Worm (Caenorhabditis elegans): ENCODE measurements around the gene B0457.2.

B0457.2 gene

DNA sequence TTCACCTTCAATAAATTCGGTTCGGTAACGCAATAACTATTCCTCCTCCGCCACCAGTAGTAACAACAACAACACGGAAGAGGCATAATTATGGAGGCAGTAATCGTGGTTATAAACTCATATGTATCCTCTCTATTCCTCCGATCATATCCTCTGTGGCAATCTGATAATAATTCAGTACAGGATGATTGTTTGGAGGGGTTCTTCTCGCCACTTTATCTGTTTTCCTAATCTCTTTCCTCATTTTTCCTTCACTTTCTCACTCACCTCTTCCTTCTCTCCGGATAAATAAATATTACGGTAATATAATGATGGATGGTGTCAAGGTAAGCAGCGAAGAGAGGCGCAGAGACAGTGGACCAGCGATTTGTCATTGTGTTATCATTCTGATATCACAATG is 35.8 kb downstream of the B0457.2 start:
- TF ChIP-seq nhr-76 (tag; optimal IDR thresholded peaks at IDR 0.05) (no peak), rbr-2 (tag; optimal IDR thresholded peaks at IDR 0.05) (no peak), D1046.2 (GFP tag; IDR thresholded peaks at IDR 0.05) (no peak), Y5F2A.4 (GFP tag; optimal IDR thresholded peaks at IDR 0.05) (no peak), zip-11 (GFP tag; IDR thresholded peaks at IDR 0.05) (no peak), nhr-237 (tag; optimal IDR thresholded peaks at IDR 0.05) (no peak), ZK546.5 (tag; optimal IDR thresholded peaks at IDR 0.05) (no peak), lin-13 (GFP tag; optimal IDR thresholded peaks at IDR 0.05) (no peak), ceh-82 (tag; optimal IDR thresholded peaks at IDR 0.05) (no peak), nhr-6 (tag; optimal IDR thresholded peaks at IDR 0.05) (no peak), F49E8.2 (tag; optimal IDR thresholded peaks at IDR 0.05; ENCODE audit: borderline replicate concordance) (no peak), saeg-2 (GFP tag; IDR thresholded peaks at IDR 0.05) (no peak), attf-4 (tag; optimal IDR thresholded peaks at IDR 0.05) (no peak), skn-1 (tag; optimal IDR thresholded peaks at IDR 0.05) (no peak), nhr-10 (tag; optimal IDR thresholded peaks at IDR 0.05) (no peak)

DNA sequence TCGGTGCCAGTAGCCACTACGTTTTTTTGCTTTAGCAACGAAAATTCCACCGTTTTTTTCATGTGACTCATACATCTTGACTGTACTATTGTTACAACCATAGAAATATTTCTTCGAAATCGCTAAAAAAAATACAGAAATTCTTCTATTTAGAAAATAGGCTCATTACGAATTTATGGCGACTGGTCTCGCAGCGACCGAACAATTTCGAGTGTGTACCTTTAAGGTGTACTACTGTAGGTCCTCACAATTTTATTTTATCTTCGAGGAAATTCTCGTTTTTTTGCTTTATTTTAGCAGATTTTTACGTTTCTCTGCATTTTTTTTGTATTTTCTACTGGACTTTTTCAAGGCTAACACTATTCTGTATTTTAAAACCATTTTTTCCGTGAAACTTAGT is 36.3 kb downstream of the B0457.2 start:
- TF ChIP-seq F49E8.2 (tag; optimal IDR thresholded peaks at IDR 0.05; ENCODE audit: borderline replicate concordance) (peak; percentile 64), lsy-2 (tag; optimal IDR thresholded peaks at IDR 0.05) (peak in 1 of 2 experiments; percentile 34), zfp-2 (tag; optimal IDR thresholded peaks at IDR 0.05) (no peak), daf-19 (GFP tag; conservative IDR thresholded peaks at IDR 0.05) (no peak), madf-5 (GFP tag; IDR thresholded peaks at IDR 0.05) (no peak)

DNA sequence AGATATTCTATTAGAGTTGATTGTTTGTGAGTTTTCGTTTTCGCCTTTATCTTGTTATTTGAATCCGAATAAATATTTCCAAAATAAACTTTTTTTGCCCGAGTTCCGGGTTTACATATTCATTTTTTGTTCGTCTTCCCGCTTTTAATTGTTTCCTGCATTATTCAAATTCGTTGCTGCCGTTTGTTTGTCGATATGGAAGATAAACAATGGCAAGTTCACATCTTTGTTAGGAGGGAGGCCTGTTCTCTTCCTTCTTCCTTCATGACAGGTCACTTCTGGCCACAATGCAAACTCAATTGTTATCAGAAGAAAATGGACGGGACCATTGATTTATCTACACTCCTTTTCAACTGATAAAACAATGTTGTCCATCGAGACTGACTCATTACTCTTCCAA is 36.8 kb downstream of the B0457.2 start:
- TF ChIP-seq ces-1 (GFP tag; optimal IDR thresholded peaks at IDR 0.05) (no peak), unc-62 (GFP tag; optimal IDR thresholded peaks at IDR 0.05 in 1 of 2) (peak in 1 of 2 experiments; percentile 8), unc-62 (tag; optimal IDR thresholded peaks at IDR 0.05) (no peak), daf-16 (GFP tag; optimal IDR thresholded peaks at IDR 0.05) (no peak), daf-16 (tag; optimal IDR thresholded peaks at IDR 0.05) (peak; percentile 26), ama-1 (optimal IDR thresholded peaks at IDR 0.05) (peak; percentile 54), lin-13 (GFP tag; optimal IDR thresholded peaks at IDR 0.05) (no peak)

DNA sequence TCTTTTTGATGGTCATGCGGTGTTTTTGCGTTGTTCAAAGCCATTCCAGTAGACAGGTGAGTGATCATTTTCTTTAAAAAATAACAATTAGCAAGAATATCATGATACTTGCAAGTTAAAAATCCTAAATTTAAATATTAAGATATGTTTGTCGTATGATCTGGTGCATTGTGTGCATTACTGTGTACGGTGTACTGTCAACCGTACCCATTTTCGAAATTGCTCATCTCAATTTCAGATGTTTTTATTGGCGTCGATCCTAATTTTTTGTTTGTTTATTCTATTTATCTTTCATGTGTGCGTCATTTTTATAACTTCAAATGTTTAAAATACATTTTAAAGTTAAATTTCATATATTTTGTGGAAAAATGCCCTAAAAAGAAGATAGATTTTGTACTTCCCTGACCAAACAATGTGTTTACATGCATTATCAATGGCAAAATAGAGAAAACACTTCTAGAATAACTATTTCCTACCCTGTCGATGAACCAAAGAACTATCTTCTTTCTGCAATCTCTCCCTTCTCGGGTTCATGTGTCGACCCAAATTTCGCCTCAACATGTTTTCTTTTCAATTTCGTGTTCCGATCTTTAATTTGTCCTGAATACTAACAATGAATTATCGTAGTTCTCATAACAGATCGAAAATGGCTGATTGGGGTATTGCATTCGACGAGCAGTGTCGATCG is 41.9 kb downstream of the B0457.2 start, which contains the start of the genes T07D4.5 and ddx-19:
TSS of gene T07D4.5 (minus strand) at position 71 of the 688 bp plus-strand sequence.
TSS of gene ddx-19 (plus strand) at position 638 of the 688 bp plus-strand sequence.
- no peak for TF ChIP-seq mdl-1 (tag; optimal IDR thresholded peaks at IDR 0.05)
- peak; percentile 1 for TF ChIP-seq nhr-77 (tag; optimal IDR thresholded peaks at IDR 0.05)
- TF ChIP-seq zip-11 (GFP tag; IDR thresholded peaks at IDR 0.05) = no peak
- TF ChIP-seq nhr-10 (tag; optimal IDR thresholded peaks at IDR 0.05) = no peak
- TF ChIP-seq nhr-76 (tag; optimal IDR thresholded peaks at IDR 0.05) = no peak
- TF ChIP-seq zfp-2 (tag; optimal IDR thresholded peaks at IDR 0.05) = no peak
- TF ChIP-seq dmd-9 (GFP tag; IDR thresholded peaks at IDR 0.05) = no peak
- no peak for TF ChIP-seq ceh-82 (tag; optimal IDR thresholded peaks at IDR 0.05)
- TF ChIP-seq sdz-12 (GFP tag; optimal IDR thresholded peaks at IDR 0.05) = no peak
- no peak for TF ChIP-seq nhr-11 (tag; optimal IDR thresholded peaks at IDR 0.05)
- no peak for TF ChIP-seq Y105C5A.15 (GFP tag; IDR thresholded peaks at IDR 0.05)
- TF ChIP-seq ceh-44 (GFP tag; IDR thresholded peaks at IDR 0.05) = no peak
- TF ChIP-seq spr-1 (tag; optimal IDR thresholded peaks at IDR 0.05) = no peak
- TF ChIP-seq duxl-1 (tag; optimal IDR thresholded peaks at IDR 0.05; ENCODE audit: poor library complexity) = no peak
- no peak for TF ChIP-seq lin-1 (GFP tag; IDR thresholded peaks at IDR 0.05)
- no peak for TF ChIP-seq pha-4 (GFP tag; IDR thresholded peaks at IDR 0.05)
- peak; percentile 61 for TF ChIP-seq pha-4 (tag; optimal IDR thresholded peaks at IDR 0.05)
- TF ChIP-seq ces-1 (GFP tag; optimal IDR thresholded peaks at IDR 0.05) = no peak
- peak; percentile 75 to 98 for TF ChIP-seq lsy-2 (tag; optimal IDR thresholded peaks at IDR 0.05)
- TF ChIP-seq dpl-1 (GFP tag; optimal IDR thresholded peaks at IDR 0.05) = peak; percentile 62
- TF ChIP-seq aha-1 (tag) = peak; percentile 72
- no peak for TF ChIP-seq snpc-1.2 (GFP tag; IDR thresholded peaks at IDR 0.05)
- peak; percentile 71 for TF ChIP-seq dve-1 (tag; optimal IDR thresholded peaks at IDR 0.05; ENCODE audit: insufficient read depth)
- no peak for TF ChIP-seq skn-1 (tag; optimal IDR thresholded peaks at IDR 0.05)
- no peak for TF ChIP-seq cey-2 (tag; optimal IDR thresholded peaks at IDR 0.05; ENCODE audit: borderline replicate concordance, insufficient read depth)
- TF ChIP-seq Y75B8A.6 (GFP tag; IDR thresholded peaks at IDR 0.05) = no peak
- no peak for TF ChIP-seq nhr-111 (GFP tag; optimal IDR thresholded peaks at IDR 0.05)
- peak; percentile 34 for TF ChIP-seq rbr-2 (tag; optimal IDR thresholded peaks at IDR 0.05)
- TF ChIP-seq jun-1 (tag; optimal IDR thresholded peaks at IDR 0.05) = no peak
- no peak for TF ChIP-seq F10B5.3 (tag; optimal IDR thresholded peaks at IDR 0.05)
- TF ChIP-seq saeg-2 (GFP tag; IDR thresholded peaks at IDR 0.05) = no peak
